Worm (Caenorhabditis elegans): ENCODE data around the gene B0563.10.
"Not testable (repeated sequence)": the region's sequence is repeated elsewhere in the genome, so short reads cannot be mapped to it uniquely, and the experiment has no call there.

The B0563.10 gene

ce11 chrX:9146953-9147352 lies 20.1 kb downstream of the B0563.10 start (continued):
- TF ChIP-seq mdl-1 (tag; optimal IDR thresholded peaks at IDR 0.05) (peak in 1 of 2 experiments; percentile 23), mxl-3 (GFP tag; optimal IDR thresholded peaks at IDR 0.05) (peak; percentile 32)

- TF ChIP-seq hlh-30 (tag; optimal IDR thresholded peaks at IDR 0.05; ENCODE audit: insufficient read depth) (no peak), nhr-6 (tag; optimal IDR thresholded peaks at IDR 0.05) (no peak), aha-1 (tag) (peak; percentile 5), nhr-48 (tag; optimal IDR thresholded peaks at IDR 0.05) (no peak), lsy-2 (tag; optimal IDR thresholded peaks at IDR 0.05) (no peak)
Measured at ce11 chrX:9145848-9146247, 21.2 kb downstream of the B0563.10 start, which contains the start of gene B0563.5. TSS of gene B0563.5 (plus strand) at chrX:9146148.

ce11 chrX:9137402-9137801 lies 29.6 kb downstream of the B0563.10 start, which contains the start of gene B0563.6:
TSS of gene B0563.6 (plus strand) at chrX:9137702.
- TF ChIP-seq lin-13 (GFP tag; optimal IDR thresholded peaks at IDR 0.05) (no peak), lin-38 (GFP tag; IDR thresholded peaks at IDR 0.05) (no peak), F49E8.2 (tag; optimal IDR thresholded peaks at IDR 0.05; ENCODE audit: borderline replicate concordance) (no peak), ctbp-1 (GFP tag; IDR thresholded peaks at IDR 0.05) (no peak), lin-15B (tag; optimal IDR thresholded peaks at IDR 0.05) (no peak), zag-1 (tag; optimal IDR thresholded peaks at IDR 0.05) (no peak), ceh-44 (GFP tag; IDR thresholded peaks at IDR 0.05) (no peak), nhr-111 (GFP tag; optimal IDR thresholded peaks at IDR 0.05) (no peak), dmd-6 (GFP tag; IDR thresholded peaks at IDR 0.05) (no peak), ztf-7 (tag; optimal IDR thresholded peaks at IDR 0.05) (no peak), ceh-62 (tag; optimal IDR thresholded peaks at IDR 0.05) (no peak), mes-2 (tag; optimal IDR thresholded peaks at IDR 0.05; ENCODE audit: poor library complexity, severe bottlenecking) (no peak), ces-1 (GFP tag; optimal IDR thresholded peaks at IDR 0.05) (no peak), ceh-20 (GFP tag; IDR thresholded peaks at IDR 0.05) (no peak), unc-39 (tag; optimal IDR thresholded peaks at IDR 0.05) (no peak), fos-1 (tag; optimal IDR thresholded peaks at IDR 0.05) (no peak), madf-9 (GFP tag; conservative IDR thresholded peaks at IDR 0.05) (no peak), mxl-3 (GFP tag; optimal IDR thresholded peaks at IDR 0.05) (no peak), F37D6.2 (tag; optimal IDR thresholded peaks at IDR 0.05) (no peak)

- TF ChIP-seq set-16 (GFP tag; IDR thresholded peaks at IDR 0.05): peak; percentile 84
- peak in 1 of 2 experiments; percentile 39 for TF ChIP-seq unc-62 (GFP tag; optimal IDR thresholded peaks at IDR 0.05 in 1 of 2)
- TF ChIP-seq unc-62 (tag; optimal IDR thresholded peaks at IDR 0.05): not testable (repeated sequence)
Measured at ce11 chrX:9118741-9119140, 48.3 kb downstream of the B0563.10 start.

ce11 chrX:9117541-9117940 lies 49.5 kb downstream of the B0563.10 start:
- TF ChIP-seq lin-39 (tag; optimal IDR thresholded peaks at IDR 0.05) (no peak), unc-62 (GFP tag; optimal IDR thresholded peaks at IDR 0.05 in 1 of 2) (no peak), unc-62 (tag; optimal IDR thresholded peaks at IDR 0.05) (no peak), tag-97 (GFP tag; IDR thresholded peaks at IDR 0.05) (no peak), hlh-11 (tag; optimal IDR thresholded peaks at IDR 0.05) (no peak), attf-4 (tag; optimal IDR thresholded peaks at IDR 0.05) (no peak), zip-11 (GFP tag; IDR thresholded peaks at IDR 0.05) (no peak), R02D3.7 (tag; optimal IDR thresholded peaks at IDR 0.05) (no peak), gei-8 (GFP tag; optimal IDR thresholded peaks at IDR 0.05) (no peak), mxl-2 (GFP tag; conservative IDR thresholded peaks at IDR 0.05) (no peak), arid-1 (GFP tag; conservative IDR thresholded peaks at IDR 0.05) (no peak), F10B5.3 (tag; optimal IDR thresholded peaks at IDR 0.05) (no peak), lin-38 (GFP tag; IDR thresholded peaks at IDR 0.05) (no peak), zag-1 (tag; optimal IDR thresholded peaks at IDR 0.05) (no peak), unc-39 (tag; optimal IDR thresholded peaks at IDR 0.05) (no peak), mep-1 (tag; optimal IDR thresholded peaks at IDR 0.05) (no peak), F49E8.2 (tag; optimal IDR thresholded peaks at IDR 0.05; ENCODE audit: borderline replicate concordance) (no peak), rbr-2 (tag; optimal IDR thresholded peaks at IDR 0.05) (no peak), lin-15B (tag; optimal IDR thresholded peaks at IDR 0.05) (no peak), hlh-30 (tag; optimal IDR thresholded peaks at IDR 0.05; ENCODE audit: insufficient read depth) (no peak), sdz-12 (GFP tag; optimal IDR thresholded peaks at IDR 0.05) (no peak)

All from whole organism, L4 larva.